Worm (Caenorhabditis elegans) whole organism, mixed stage, embryonic: ENCODE results near the gene nhr-11.

Experiments
- M03D4.4 ChIP-seq: sonication (generic microtip); optimal IDR thresholded peaks from 2 replicates; lab custom pipeline; 2017; ENCODE audit warnings: mild to moderate bottlenecking, missing genetic modification characterization, missing compliant biosample characterization
- bed-3 ChIP-seq: fragments of 200-800 bp; sonication (Bioruptor generic); optimal IDR thresholded peaks from 3 replicates; lab custom pipeline; 2018; ENCODE audit warnings: mild to moderate bottlenecking, missing genetic modification characterization, moderate library complexity, missing compliant biosample characterization
- ceh-39 ChIP-seq: fragments of 150-350 bp; optimal IDR thresholded peaks from 2 replicates; lab custom pipeline; 2014; ENCODE audit warnings: missing biosample characterization, missing genetic modification characterization
- ceh-43 ChIP-seq: fragments of 200-800 bp; sonication (Bioruptor generic); optimal IDR thresholded peaks from 2 replicates; lab custom pipeline; 2018; ENCODE audit warnings: mild to moderate bottlenecking, missing genetic modification characterization, moderate library complexity, missing compliant biosample characterization
- ceh-83 ChIP-seq: fragments of 200-800 bp; sonication (Bioruptor generic); optimal IDR thresholded peaks from 2 replicates; lab custom pipeline; 2018; ENCODE audit warnings: mild to moderate bottlenecking, missing genetic modification characterization, missing compliant biosample characterization
- ces-1 ChIP-seq: fragments of 150-350 bp; optimal IDR thresholded peaks from 2 replicates; lab custom pipeline; 2014; ENCODE audit warnings: missing biosample characterization, missing genetic modification reagents, missing genetic modification characterization
- cnd-1 ChIP-seq: fragments of 200-800 bp; sonication (Bioruptor generic); optimal IDR thresholded peaks from 2 replicates; lab custom pipeline; 2018; ENCODE audit warnings: mild to moderate bottlenecking, missing genetic modification characterization, missing compliant biosample characterization
- drap-1 ChIP-seq: fragments of 200-800 bp; sonication (Bioruptor generic); optimal IDR thresholded peaks from 3 replicates; lab custom pipeline; 2018; ENCODE audit warnings: mild to moderate bottlenecking, missing genetic modification characterization, missing compliant biosample characterization
- elt-1 ChIP-seq: sonication (generic microtip); optimal IDR thresholded peaks from 2 replicates; lab custom pipeline; 2017; ENCODE audit warnings: missing genetic modification characterization, mild to moderate bottlenecking, missing compliant biosample characterization, antibody characterized with exemption, moderate library complexity, borderline replicate concordance; ENCODE audit not compliant: insufficient read depth
- elt-3 ChIP-seq: fragments of 150-350 bp; optimal IDR thresholded peaks from 2 replicates; lab custom pipeline; 2014; ENCODE audit warnings: missing biosample characterization, missing genetic modification characterization
- flh-1 ChIP-seq: fragments of 200-800 bp; sonication (Bioruptor generic); optimal IDR thresholded peaks from 2 replicates; lab custom pipeline; 2018; ENCODE audit warnings: mild to moderate bottlenecking, missing genetic modification characterization, moderate library complexity, missing compliant biosample characterization
- ham-2 ChIP-seq: fragments of 200-800 bp; sonication (Bioruptor generic); optimal IDR thresholded peaks from 2 replicates; lab custom pipeline; 2018; ENCODE audit warnings: mild to moderate bottlenecking, missing genetic modification characterization, missing compliant biosample characterization
- lin-13 ChIP-seq: fragments of 150-350 bp; optimal IDR thresholded peaks from 2 replicates; lab custom pipeline; 2014; ENCODE audit warnings: missing biosample characterization, missing genetic modification characterization
- lin-32 ChIP-seq: fragments of 200-800 bp; sonication (Bioruptor generic); optimal IDR thresholded peaks from 2 replicates; lab custom pipeline; 2018; ENCODE audit warnings: mild to moderate bottlenecking, missing genetic modification characterization, missing compliant biosample characterization
- lsy-2 ChIP-seq: fragments of 150-350 bp; optimal IDR thresholded peaks from 2 replicates; lab custom pipeline; 2014; ENCODE audit warnings: missing biosample characterization, missing genetic modification characterization
- mep-1 ChIP-seq: fragments of 150-350 bp; optimal IDR thresholded peaks from 2 replicates; lab custom pipeline; 2017; ENCODE audit warnings: missing biosample characterization, missing genetic modification reagents, missing genetic modification characterization, inconsistent platforms
- mls-2 ChIP-seq: sonication (generic microtip); optimal IDR thresholded peaks from 2 replicates; lab custom pipeline; 2016; ENCODE audit warnings: mild to moderate bottlenecking, missing genetic modification characterization, moderate library complexity, missing compliant biosample characterization
- nhr-12 ChIP-seq: fragments of 150-350 bp; optimal IDR thresholded peaks from 2 replicates; lab custom pipeline; 2014; ENCODE audit warnings: missing biosample characterization, missing genetic modification characterization
- nhr-2 ChIP-seq: fragments of 150-350 bp; optimal IDR thresholded peaks from 2 replicates; lab custom pipeline; 2014; ENCODE audit warnings: missing biosample characterization, missing genetic modification characterization
- nhr-237 ChIP-seq: fragments of 150-350 bp; optimal IDR thresholded peaks from 2 replicates; lab custom pipeline; 2014; ENCODE audit warnings: missing biosample characterization, missing genetic modification characterization
- nhr-28 ChIP-seq: fragments of 150-350 bp; optimal IDR thresholded peaks from 2 replicates; lab custom pipeline; 2014; ENCODE audit warnings: missing biosample characterization, missing genetic modification characterization
- nhr-76 ChIP-seq: sonication (generic microtip); optimal IDR thresholded peaks from 2 replicates; lab custom pipeline; 2017; ENCODE audit warnings: missing biosample characterization, missing genetic modification characterization
- pha-4 ChIP-seq: fragments of 150-350 bp; optimal IDR thresholded peaks from 2 replicates; lab custom pipeline; 2018; ENCODE audit warnings: missing biosample characterization, missing genetic modification reagents, missing genetic modification characterization
- sem-2 ChIP-seq: fragments of 200-800 bp; sonication (Bioruptor generic); optimal IDR thresholded peaks from 2 replicates; lab custom pipeline; 2018; ENCODE audit warnings: mild to moderate bottlenecking, missing genetic modification characterization, missing compliant biosample characterization
- snpc-4 ChIP-seq: fragments of 150-350 bp; optimal IDR thresholded peaks from 2 replicates; lab custom pipeline; 2014; ENCODE audit warnings: missing biosample characterization, missing genetic modification characterization
- sptf-1 ChIP-seq: sonication (generic microtip); optimal IDR thresholded peaks from 2 replicates; lab custom pipeline; 2017; ENCODE audit warnings: mild to moderate bottlenecking, missing genetic modification characterization, moderate library complexity, missing compliant biosample characterization
- tbx-8 ChIP-seq: fragments of 200-800 bp; sonication (Bioruptor generic); optimal IDR thresholded peaks from 2 replicates; lab custom pipeline; 2018; ENCODE audit warnings: mild to moderate bottlenecking, missing genetic modification characterization, moderate library complexity, missing compliant biosample characterization
- unc-120 ChIP-seq: sonication (generic microtip); optimal IDR thresholded peaks from 2 replicates; lab custom pipeline; 2017; ENCODE audit warnings: missing genetic modification characterization, missing compliant biosample characterization; ENCODE audit not compliant: poor library complexity, severe bottlenecking
- unc-62 ChIP-seq: fragments of 150-350 bp; optimal IDR thresholded peaks from 2 replicates; lab custom pipeline; 2014; ENCODE audit warnings: missing biosample characterization, missing genetic modification reagents, missing genetic modification characterization
- ztf-11 ChIP-seq: fragments of 150-350 bp; optimal IDR thresholded peaks from 2 replicates; lab custom pipeline; 2014; ENCODE audit warnings: missing biosample characterization, missing genetic modification characterization

Gene nhr-11

ce11 chrIV:9037063-9037462 is 32.7 kb upstream of the nhr-11 start, which contains the start of gene C53D6.7:
TSS of gene C53D6.7 (minus strand) at chrIV:9037163.
- TF ChIP-seq elt-1 (tag; lab: Kevin White, UChicago) (no peak), ztf-11 (tag; lab: Kevin White, UChicago) (no peak), mls-2 (tag; lab: Kevin White, UChicago) (no peak), nhr-28 (tag; lab: Kevin White, UChicago) (no peak), unc-120 (no peak), lin-32 (GFP tag; lab: Kevin White, UChicago) (no peak), snpc-4 (tag; lab: Kevin White, UChicago) (no peak), ceh-39 (tag; lab: Kevin White, UChicago) (no peak), bed-3 (GFP tag; lab: Kevin White, UChicago) (no peak), ceh-43 (GFP tag; lab: Kevin White, UChicago) (no peak), lsy-2 (tag; lab: Kevin White, UChicago) (no peak), drap-1 (GFP tag; lab: Kevin White, UChicago) (no peak), sem-2 (GFP tag; lab: Kevin White, UChicago) (no peak), ces-1 (GFP tag; lab: Kevin White, UChicago) (no peak), unc-62 (GFP tag; lab: Kevin White, UChicago) (no peak)

- TF ChIP-seq unc-120 (no peak), cnd-1 (tag; lab: Kevin White, UChicago) (no peak), bed-3 (GFP tag; lab: Kevin White, UChicago) (no peak), nhr-12 (tag; lab: Kevin White, UChicago) (no peak), mep-1 (no peak), snpc-4 (tag; lab: Kevin White, UChicago) (no peak), ceh-83 (GFP tag; lab: Kevin White, UChicago) (no peak), M03D4.4 (tag; lab: Kevin White, UChicago) (no peak), tbx-8 (GFP tag; lab: Kevin White, UChicago) (no peak), lin-32 (GFP tag; lab: Kevin White, UChicago) (no peak), sptf-1 (tag; lab: Kevin White, UChicago) (no peak), pha-4 (tag; lab: Kevin White, UChicago) (no peak), flh-1 (no peak)
Measured at ce11 chrIV:9040393-9040792, 29.4 kb upstream of the nhr-11 start, which contains the start of gene Y73F4A.3. TSS of gene Y73F4A.3 (minus strand) at chrIV:9040493.

DNA sequence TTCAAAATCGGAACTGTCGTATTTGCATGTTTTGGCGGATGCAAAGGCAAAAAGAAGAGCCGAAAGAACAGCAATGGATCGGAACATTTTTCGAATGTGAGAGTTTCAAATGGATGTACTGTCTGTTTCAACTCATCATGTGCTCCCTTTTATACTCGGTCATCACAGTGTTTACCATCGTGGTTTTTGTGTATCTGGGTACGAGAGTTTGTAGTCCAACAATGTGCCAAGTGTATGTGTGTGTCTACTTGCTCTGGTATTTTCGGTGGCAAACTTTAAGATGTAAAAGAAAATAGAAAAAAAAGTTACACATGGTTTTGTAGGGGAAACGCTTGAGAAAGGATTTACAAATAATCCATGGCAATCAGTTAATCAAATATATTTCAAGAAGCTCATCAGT is 26.6 kb upstream of the nhr-11 start, which contains the start of gene Y73F4A.2:
Gene Y73F4A.2 (minus strand): TSS at position 124 of the 400 bp plus-strand sequence.
- no peak for TF ChIP-seq mep-1

ce11 chrIV:9045252-9045651 is 24.6 kb upstream of the nhr-11 start, which contains the start of gene Y73F4A.1:
TSS of gene Y73F4A.1 (minus strand) at chrIV:9045352.
- no peak for TF ChIP-seq nhr-76 (tag; lab: Kevin White, UChicago)
- TF ChIP-seq nhr-237: no peak
- TF ChIP-seq mep-1: no peak
- no peak for TF ChIP-seq lin-13 (tag; lab: Kevin White, UChicago)
- no peak for TF ChIP-seq pha-4 (tag; lab: Kevin White, UChicago)
- no peak for TF ChIP-seq sptf-1 (tag; lab: Kevin White, UChicago)
- no peak for TF ChIP-seq mls-2 (tag; lab: Kevin White, UChicago)
- TF ChIP-seq M03D4.4 (tag; lab: Kevin White, UChicago): no peak
- TF ChIP-seq ceh-83 (GFP tag; lab: Kevin White, UChicago): no peak

- no peak for TF ChIP-seq unc-62 (GFP tag; lab: Kevin White, UChicago)
- TF ChIP-seq sptf-1 (tag; lab: Kevin White, UChicago): no peak
- TF ChIP-seq elt-3 (tag; lab: Kevin White, UChicago): no peak
- no peak for TF ChIP-seq nhr-76 (tag; lab: Kevin White, UChicago)
- TF ChIP-seq elt-1 (tag; lab: Kevin White, UChicago): no peak
- no peak for TF ChIP-seq flh-1
- TF ChIP-seq ceh-43 (GFP tag; lab: Kevin White, UChicago): no peak
- TF ChIP-seq mep-1: no peak
- TF ChIP-seq nhr-237: no peak
- no peak for TF ChIP-seq nhr-2 (tag; lab: Kevin White, UChicago)
- no peak for TF ChIP-seq lin-13 (tag; lab: Kevin White, UChicago)
- no peak for TF ChIP-seq ham-2 (GFP tag; lab: Kevin White, UChicago)
- no peak for TF ChIP-seq lsy-2 (tag; lab: Kevin White, UChicago)
Measured at ce11 chrIV:9051036-9051435, 18.8 kb upstream of the nhr-11 start.
